Worm (Caenorhabditis elegans) whole organism, L3 larva: ENCODE measurements around the gene him-8.

ENCODE experiments used
- daf-12 ChIP-seq: fragments of 150-350 bp; optimal IDR thresholded peaks from 2 replicates; lab custom pipeline; 2014; ENCODE audit warnings: missing biosample characterization, missing genetic modification reagents, missing genetic modification characterization
- eor-1 ChIP-seq, 2 experiments: fragments of 150-350 bp; optimal IDR thresholded peaks; 2 replicates each; lab custom pipeline; 2014 to 2018; ENCODE audit warnings: missing biosample characterization in 2 of 2, missing genetic modification characterization in 2 of 2
- fkh-10 ChIP-seq: sonication (generic microtip); optimal IDR thresholded peaks from 2 replicates; lab custom pipeline; 2017; ENCODE audit warnings: missing biosample characterization, missing genetic modification reagents, missing genetic modification characterization
- nhr-25 ChIP-seq: sonication (generic microtip); optimal IDR thresholded peaks from 2 replicates; lab custom pipeline; 2017; ENCODE audit warnings: missing biosample characterization, missing genetic modification characterization
- nhr-76 ChIP-seq: fragments of 150-350 bp; sonication (generic microtip); optimal IDR thresholded peaks from 5 replicates; lab custom pipeline; 2014; ENCODE audit warnings: missing biosample characterization, missing genetic modification characterization
- pha-4 ChIP-seq: fragments of 150-350 bp; optimal IDR thresholded peaks from 2 replicates; lab custom pipeline; 2014; ENCODE audit warnings: missing biosample characterization, missing genetic modification reagents, missing genetic modification characterization
- pqm-1 ChIP-seq: fragments of 150-350 bp; optimal IDR thresholded peaks from 2 replicates; lab custom pipeline; 2017; ENCODE audit warnings: missing biosample characterization, missing genetic modification characterization, inconsistent platforms
- skn-1 ChIP-seq: fragments of 150-350 bp; optimal IDR thresholded peaks from 2 replicates; lab custom pipeline; 2014; ENCODE audit warnings: missing biosample characterization, missing genetic modification characterization
- snpc-4 ChIP-seq: fragments of 150-350 bp; optimal IDR thresholded peaks from 2 replicates; lab custom pipeline; 2014; ENCODE audit warnings: missing biosample characterization, missing genetic modification characterization
- unc-62 ChIP-seq: fragments of 150-350 bp; sonication (generic microtip); optimal IDR thresholded peaks from 4 replicates; lab custom pipeline; 2014; ENCODE audit warnings: missing biosample characterization, missing genetic modification reagents, missing genetic modification characterization

- TF ChIP-seq daf-12: no peak
- no peak for TF ChIP-seq nhr-25 (tag; lab: Kevin White, UChicago)
- TF ChIP-seq fkh-10: no peak
- no peak for TF ChIP-seq nhr-76 (tag; lab: Kevin White, UChicago)
- no peak for TF ChIP-seq skn-1
- TF ChIP-seq unc-62: no peak
- TF ChIP-seq eor-1 (tag; optimal IDR thresholded peaks at IDR 0.05; lab: Kevin White, UChicago): no peak
- no peak for TF ChIP-seq pqm-1 (tag; lab: Kevin White, UChicago)
- no peak for TF ChIP-seq pha-4
- no peak for TF ChIP-seq snpc-4 (tag; lab: Kevin White, UChicago)
Observed at ce11 chrIV:10577600-10577999, 15.9 kb downstream of the him-8 start.
